Worm (Caenorhabditis elegans): ENCODE data around the gene fbxa-190.
A peak's percentile ranks its signal among the peaks of the same experiment; 100 is the strongest.

fbxa-190 gene

DNA sequence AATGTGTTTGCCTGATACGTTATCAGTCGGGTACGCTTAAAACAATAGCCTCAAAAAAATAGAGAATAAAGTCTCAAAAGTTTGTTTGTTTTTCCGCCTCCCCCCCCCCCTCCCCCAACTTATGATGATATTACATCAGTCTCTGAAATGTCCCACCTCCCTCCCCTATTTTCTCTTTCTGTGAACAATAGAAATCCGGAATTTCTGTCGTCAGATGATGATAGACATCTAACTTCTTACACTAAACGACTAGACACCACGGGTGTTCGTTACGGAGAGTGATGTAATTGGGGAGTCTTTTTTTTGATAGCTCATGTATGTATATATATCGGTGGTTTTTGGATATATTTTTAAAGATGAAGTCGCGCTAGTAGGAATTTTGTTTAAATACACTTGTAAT is 22.6 kb downstream of the fbxa-190 start:
- peak; percentile 46 for TF ChIP-seq skn-1 (tag; optimal IDR thresholded peaks at IDR 0.05)
- TF ChIP-seq aha-1 (tag; optimal IDR thresholded peaks at IDR 0.05), result no peak
- no peak for TF ChIP-seq nhr-20 (tag; optimal IDR thresholded peaks at IDR 0.05)
- no peak for TF ChIP-seq efl-1 (optimal IDR thresholded peaks at IDR 0.05)
- TF ChIP-seq efl-1 (GFP tag; optimal IDR thresholded peaks at IDR 0.05 in 1 of 2), result peak in 1 of 2 experiments; percentile 3
- no peak for TF ChIP-seq lin-35 (GFP tag; optimal IDR thresholded peaks at IDR 0.05)

DNA sequence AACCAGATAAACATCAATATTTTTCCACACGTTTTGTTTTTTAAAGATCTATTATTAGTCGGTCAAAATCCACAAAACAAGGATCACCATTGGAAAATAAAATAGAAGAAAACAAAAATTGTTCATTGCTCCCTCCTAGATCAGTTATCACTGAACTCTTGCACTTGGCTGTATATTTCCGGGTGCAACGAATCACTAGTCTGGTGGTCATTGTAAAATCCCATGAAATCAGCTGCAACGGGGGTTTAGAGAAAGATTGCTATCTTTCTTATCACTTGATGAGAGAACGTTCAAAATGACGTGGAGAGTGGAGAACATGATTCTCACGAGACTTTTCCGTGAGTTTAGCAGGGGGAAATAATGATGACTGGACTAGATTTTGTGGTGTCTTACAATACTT is 24.0 kb downstream of the fbxa-190 start:
- TF ChIP-seq efl-3 (GFP tag; optimal IDR thresholded peaks at IDR 0.05), result no peak
- TF ChIP-seq nhr-84 (tag; optimal IDR thresholded peaks at IDR 0.05), result no peak
- no peak for TF ChIP-seq nhr-12 (tag; optimal IDR thresholded peaks at IDR 0.05)
- no peak for TF ChIP-seq C34B4.2 (tag; optimal IDR thresholded peaks at IDR 0.05)
- TF ChIP-seq nhr-28 (tag; optimal IDR thresholded peaks at IDR 0.05), result no peak
- TF ChIP-seq ceh-82 (tag; optimal IDR thresholded peaks at IDR 0.05), result no peak
- no peak for TF ChIP-seq Y116A8C.19 (tag; optimal IDR thresholded peaks at IDR 0.05; ENCODE audit: borderline replicate concordance)
- no peak for TF ChIP-seq F16B12.6 (tag; optimal IDR thresholded peaks at IDR 0.05)
- no peak for TF ChIP-seq nhr-47 (tag; optimal IDR thresholded peaks at IDR 0.05)
- TF ChIP-seq pag-3 (tag; optimal IDR thresholded peaks at IDR 0.05; ENCODE audit: borderline replicate concordance, insufficient read depth), result no peak
- no peak for TF ChIP-seq mab-9 (GFP tag; IDR thresholded peaks at IDR 0.05)
- TF ChIP-seq tlp-1 (tag; optimal IDR thresholded peaks at IDR 0.05), result no peak
- TF ChIP-seq ceh-8 (GFP tag; optimal IDR thresholded peaks at IDR 0.05), result no peak
- peak; percentile 35 for TF ChIP-seq skn-1 (tag; optimal IDR thresholded peaks at IDR 0.05)
- no peak for TF ChIP-seq pqm-1 (tag; optimal IDR thresholded peaks at IDR 0.05)
- no peak for TF ChIP-seq ets-5 (GFP tag; IDR thresholded peaks at IDR 0.05)
- no peak for TF ChIP-seq sox-4 (tag; optimal IDR thresholded peaks at IDR 0.05)
- no peak for TF ChIP-seq zag-1 (tag; optimal IDR thresholded peaks at IDR 0.05)
- no peak for TF ChIP-seq pax-3 (tag; optimal IDR thresholded peaks at IDR 0.05)
- TF ChIP-seq C04F5.9 (tag; optimal IDR thresholded peaks at IDR 0.05), result no peak
- TF ChIP-seq isw-1 (GFP tag; IDR thresholded peaks at IDR 0.05), result no peak
- TF ChIP-seq lin-15B (tag; optimal IDR thresholded peaks at IDR 0.05), result no peak
- TF ChIP-seq irx-1 (tag; optimal IDR thresholded peaks at IDR 0.05), result no peak
- TF ChIP-seq ztf-11 (tag; optimal IDR thresholded peaks at IDR 0.05), result no peak
- TF ChIP-seq ztf-4 (tag; optimal IDR thresholded peaks at IDR 0.05), result no peak
- TF ChIP-seq snpc-4 (tag; optimal IDR thresholded peaks at IDR 0.05), result no peak
- peak in 1 of 6 experiments; percentile 87 for TF ChIP-seq elt-3 (tag; optimal IDR thresholded peaks at IDR 0.05)
- TF ChIP-seq blmp-1 (tag; optimal IDR thresholded peaks at IDR 0.05), result peak; percentile 10
- TF ChIP-seq unc-130 (tag; optimal IDR thresholded peaks at IDR 0.05), result no peak
- TF ChIP-seq mdl-1 (tag; optimal IDR thresholded peaks at IDR 0.05), result peak in 1 of 2 experiments; percentile 19
- no peak for TF ChIP-seq mef-2 (tag; optimal IDR thresholded peaks at IDR 0.05)
- no peak for TF ChIP-seq ces-1 (GFP tag; optimal IDR thresholded peaks at IDR 0.05)
- TF ChIP-seq aha-1 (tag; optimal IDR thresholded peaks at IDR 0.05), result no peak
- TF ChIP-seq jun-1 (tag; optimal IDR thresholded peaks at IDR 0.05), result peak; percentile 3
- peak; percentile 18 for TF ChIP-seq snu-23 (GFP tag; optimal IDR thresholded peaks at IDR 0.05)
- TF ChIP-seq fkh-8 (tag; optimal IDR thresholded peaks at IDR 0.05), result no peak
- TF ChIP-seq xbp-1 (tag; optimal IDR thresholded peaks at IDR 0.05), result no peak
- peak; percentile 39 for TF ChIP-seq rnt-1 (tag; optimal IDR thresholded peaks at IDR 0.05)
- TF ChIP-seq nhr-71 (tag; optimal IDR thresholded peaks at IDR 0.05), result peak; percentile 63
- no peak for TF ChIP-seq hlh-17 (GFP tag; optimal IDR thresholded peaks at IDR 0.05; ENCODE audit: borderline replicate concordance)
- TF ChIP-seq lin-13 (GFP tag; optimal IDR thresholded peaks at IDR 0.05), result no peak
- no peak for TF ChIP-seq unc-62 (GFP tag; optimal IDR thresholded peaks at IDR 0.05)
- TF ChIP-seq fos-1 (tag; optimal IDR thresholded peaks at IDR 0.05), result no peak
- TF ChIP-seq mep-1 (tag; optimal IDR thresholded peaks at IDR 0.05), result no peak
- TF ChIP-seq nhr-77 (tag; optimal IDR thresholded peaks at IDR 0.05), result no peak
- TF ChIP-seq egl-27 (tag; optimal IDR thresholded peaks at IDR 0.05), result no peak
- no peak for TF ChIP-seq hlh-4 (tag; optimal IDR thresholded peaks at IDR 0.05)
- no peak for TF ChIP-seq ceh-88 (GFP tag; IDR thresholded peaks at IDR 0.05)
- no peak for TF ChIP-seq nhr-11 (tag; optimal IDR thresholded peaks at IDR 0.05)

Measured in whole organism, L1 larva.